Fruit fly (Drosophila melanogaster) whole organism, prepupa: ENCODE measurements around the gene CG13014.

Source experiments
- Blimp-1 ChIP-seq: fragments of 200-800 bp; sonication (Bioruptor generic); optimal IDR thresholded peaks from 3 replicates; lab custom pipeline; 2017; ENCODE audit warnings: missing biosample characterization, missing genetic modification characterization, mild to moderate bottlenecking, moderate library complexity, missing genetic modification reagents
- CG10631 ChIP-seq: fragments of 200-800 bp; sonication (Bioruptor generic); optimal IDR thresholded peaks from 2 replicates; lab custom pipeline; 2016; ENCODE audit warnings: missing biosample characterization, missing genetic modification characterization
- CG10669 ChIP-seq: fragments of 200-800 bp; sonication (Bioruptor generic); optimal IDR thresholded peaks from 3 replicates; lab custom pipeline; 2018; ENCODE audit warnings: missing biosample characterization, mild to moderate bottlenecking, missing genetic modification characterization, moderate library complexity
- CG11294 ChIP-seq: fragments of 200-800 bp; sonication (Bioruptor generic); IDR thresholded peaks from 2 replicates; pipeline ENCODE4 v1.3.6; 2022; ENCODE audit warnings: missing biosample characterization, missing genetic modification characterization
- CG11762 ChIP-seq: fragments of 200-800 bp; sonication (Bioruptor generic); optimal IDR thresholded peaks from 3 replicates; lab custom pipeline; 2016; ENCODE audit warnings: missing biosample characterization, missing genetic modification characterization; ENCODE audit not compliant: insufficient read depth
- CG15336 ChIP-seq: fragments of 200-800 bp; sonication (Bioruptor generic); IDR thresholded peaks from 2 replicates; pipeline ENCODE4 v1.3.6; 2022; ENCODE audit warnings: missing biosample characterization, missing genetic modification characterization
- CG16779 ChIP-seq: fragments of 200-800 bp; sonication (Bioruptor generic); optimal IDR thresholded peaks from 3 replicates; lab custom pipeline; 2017; ENCODE audit warnings: missing biosample characterization, mild to moderate bottlenecking, missing genetic modification characterization
- CG3032 ChIP-seq: fragments of 200-800 bp; optimal IDR thresholded peaks from 2 replicates; lab custom pipeline; 2019; ENCODE audit warnings: missing biosample characterization, mild to moderate bottlenecking, missing genetic modification characterization, moderate library complexity
- CG31627 ChIP-seq: fragments of 200-800 bp; sonication (Bioruptor generic); optimal IDR thresholded peaks from 3 replicates; lab custom pipeline; 2016; ENCODE audit warnings: missing biosample characterization, missing genetic modification characterization
- CG32006 ChIP-seq: fragments of 200-800 bp; sonication (Bioruptor generic); optimal IDR thresholded peaks from 3 replicates; lab custom pipeline; 2017; ENCODE audit warnings: missing biosample characterization, mild to moderate bottlenecking, missing genetic modification characterization
- CG34406 ChIP-seq: fragments of 200-800 bp; sonication (Bioruptor generic); optimal IDR thresholded peaks from 3 replicates; lab custom pipeline; 2016; ENCODE audit warnings: missing biosample characterization, missing genetic modification characterization
- CG3919 ChIP-seq: fragments of 200-800 bp; sonication (Bioruptor generic); optimal IDR thresholded peaks from 3 replicates; lab custom pipeline; 2016; ENCODE audit warnings: missing biosample characterization, missing genetic modification characterization
- CG4318 ChIP-seq: fragments of 200-800 bp; sonication (Bioruptor generic); optimal IDR thresholded peaks from 3 replicates; lab custom pipeline; 2017; ENCODE audit warnings: missing biosample characterization, mild to moderate bottlenecking, missing genetic modification characterization
- CG6276 ChIP-seq: fragments of 200-800 bp; sonication (Bioruptor generic); optimal IDR thresholded peaks from 2 replicates; lab custom pipeline; 2017; ENCODE audit warnings: missing biosample characterization, mild to moderate bottlenecking, missing genetic modification characterization
- CG6792 ChIP-seq: fragments of 200-800 bp; sonication (Bioruptor generic); optimal IDR thresholded peaks from 3 replicates; lab custom pipeline; 2016; ENCODE audit warnings: missing biosample characterization, missing genetic modification characterization
- CG6808 ChIP-seq: fragments of 200-800 bp; sonication (Bioruptor generic); optimal IDR thresholded peaks from 3 replicates; lab custom pipeline; 2017; ENCODE audit warnings: missing biosample characterization, missing genetic modification characterization, mild to moderate bottlenecking, moderate library complexity, missing genetic modification reagents
- CG6854 ChIP-seq: fragments of 200-800 bp; sonication (Bioruptor generic); optimal IDR thresholded peaks from 2 replicates; lab custom pipeline; 2017; ENCODE audit warnings: missing biosample characterization, mild to moderate bottlenecking, missing genetic modification characterization
- CG7368 ChIP-seq: fragments of 200-800 bp; sonication (Bioruptor generic); optimal IDR thresholded peaks from 3 replicates; lab custom pipeline; 2016; ENCODE audit warnings: missing biosample characterization, missing genetic modification characterization
- CG8119 ChIP-seq: fragments of 200-800 bp; sonication (Bioruptor generic); IDR thresholded peaks from 3 replicates; pipeline ENCODE4 v1.3.6; 2022; ENCODE audit warnings: missing biosample characterization, missing genetic modification characterization
- CG8632 ChIP-seq: fragments of 200-800 bp; sonication (Bioruptor generic); optimal IDR thresholded peaks from 3 replicates; lab custom pipeline; 2016; ENCODE audit warnings: missing biosample characterization, missing genetic modification characterization
- CG9139 ChIP-seq: fragments of 200-800 bp; sonication (Bioruptor generic); optimal IDR thresholded peaks from 3 replicates; lab custom pipeline; 2017; ENCODE audit warnings: missing biosample characterization, mild to moderate bottlenecking, missing genetic modification characterization
- Eip78C ChIP-seq: fragments of 200-800 bp; sonication (Bioruptor generic); peaks from one replicate; lab custom pipeline; 2016; ENCODE audit warnings: missing biosample characterization, missing genetic modification characterization
- Eip93F ChIP-seq: fragments of 200-800 bp; sonication (Bioruptor generic); optimal IDR thresholded peaks from 2 replicates; lab custom pipeline; 2016; ENCODE audit warnings: missing biosample characterization, mild to moderate bottlenecking, missing genetic modification characterization
- Ets21C ChIP-seq: fragments of 200-800 bp; sonication (Bioruptor generic); optimal IDR thresholded peaks from 3 replicates; lab custom pipeline; 2016; ENCODE audit warnings: missing biosample characterization, missing genetic modification characterization
- Gug ChIP-seq: fragments of 200-800 bp; sonication (Bioruptor generic); IDR thresholded peaks from 2 replicates; pipeline ENCODE4 v1.3.6; 2022; ENCODE audit warnings: missing biosample characterization, missing genetic modification characterization
- Hr38 ChIP-seq: sonication (Bioruptor generic); optimal IDR thresholded peaks from 2 replicates; lab custom pipeline; 2016; ENCODE audit warnings: missing biosample characterization, missing genetic modification characterization
- Hr39 ChIP-seq: fragments of 200-800 bp; sonication (Bioruptor generic); optimal IDR thresholded peaks from 2 replicates; lab custom pipeline; 2016; ENCODE audit warnings: missing biosample characterization, missing genetic modification characterization
- Hr4 ChIP-seq: fragments of 200-800 bp; sonication (Bioruptor generic); optimal IDR thresholded peaks from 3 replicates; lab custom pipeline; 2016; ENCODE audit warnings: missing biosample characterization, missing genetic modification characterization
- Lpt ChIP-seq: fragments of 200-800 bp; sonication (Bioruptor generic); optimal IDR thresholded peaks from 3 replicates; lab custom pipeline; 2016; ENCODE audit warnings: missing biosample characterization, missing genetic modification characterization
- Met ChIP-seq: fragments of 200-800 bp; sonication (Bioruptor generic); optimal IDR thresholded peaks from 3 replicates; lab custom pipeline; 2016; ENCODE audit warnings: missing biosample characterization, missing genetic modification characterization
- Sox14 ChIP-seq: fragments of 200-800 bp; sonication (Bioruptor generic); optimal IDR thresholded peaks from 3 replicates; lab custom pipeline; 2016; ENCODE audit warnings: missing biosample characterization, missing genetic modification characterization
- Sox15 ChIP-seq: fragments of 200-800 bp; sonication (Bioruptor generic); optimal IDR thresholded peaks from 3 replicates; lab custom pipeline; 2016; ENCODE audit warnings: missing biosample characterization, missing genetic modification characterization
- achi ChIP-seq: fragments of 200-800 bp; sonication (Bioruptor generic); optimal IDR thresholded peaks from 3 replicates; lab custom pipeline; 2016; ENCODE audit warnings: missing biosample characterization, missing genetic modification characterization
- acj6 ChIP-seq: fragments of 200-800 bp; sonication (Bioruptor generic); optimal IDR thresholded peaks from 3 replicates; lab custom pipeline; 2016; ENCODE audit warnings: missing biosample characterization, missing genetic modification characterization
- cyc ChIP-seq: fragments of 200-800 bp; sonication (Bioruptor generic); optimal IDR thresholded peaks from 3 replicates; lab custom pipeline; 2016; ENCODE audit warnings: missing biosample characterization, missing genetic modification characterization
- dac ChIP-seq: fragments of 200-800 bp; sonication (Bioruptor generic); optimal IDR thresholded peaks from 2 replicates; lab custom pipeline; 2017; ENCODE audit warnings: missing biosample characterization, mild to moderate bottlenecking, missing genetic modification characterization
- dsx ChIP-seq: fragments of 200-800 bp; optimal IDR thresholded peaks from 3 replicates; lab custom pipeline; 2019; ENCODE audit warnings: missing biosample characterization, mild to moderate bottlenecking, missing genetic modification characterization, moderate library complexity; ENCODE audit not compliant: poor library complexity, severe bottlenecking
- eg ChIP-seq: fragments of 200-800 bp; sonication (Bioruptor generic); IDR thresholded peaks from 3 replicates; pipeline ENCODE4 v1.3.6; 2022; ENCODE audit warnings: missing biosample characterization, missing genetic modification characterization
- esn ChIP-seq: fragments of 200-800 bp; sonication (Bioruptor generic); optimal IDR thresholded peaks from 2 replicates; lab custom pipeline; 2016; ENCODE audit warnings: missing biosample characterization, mild to moderate bottlenecking, missing genetic modification characterization, moderate library complexity
- fd59A ChIP-seq: fragments of 200-800 bp; sonication (Bioruptor generic); optimal IDR thresholded peaks from 2 replicates; lab custom pipeline; 2017; ENCODE audit warnings: missing biosample characterization, mild to moderate bottlenecking, missing genetic modification characterization, missing genetic modification reagents
- fd85E ChIP-seq: fragments of 200-800 bp; sonication (Bioruptor generic); optimal IDR thresholded peaks from 3 replicates; lab custom pipeline; 2016; ENCODE audit warnings: missing biosample characterization, missing genetic modification characterization
- net ChIP-seq: fragments of 200-800 bp; sonication (Bioruptor generic); optimal IDR thresholded peaks from 3 replicates; lab custom pipeline; 2016; ENCODE audit warnings: missing biosample characterization, missing genetic modification characterization
- pdm3 ChIP-seq: fragments of 200-800 bp; sonication (Bioruptor generic); optimal IDR thresholded peaks from 3 replicates; lab custom pipeline; 2016; ENCODE audit warnings: missing biosample characterization, missing genetic modification characterization
- salr ChIP-seq, 2 experiments: fragments of 200-800 bp; sonication (Bioruptor generic); optimal IDR thresholded peaks; 3 replicates each; lab custom pipeline; 2016 to 2018; ENCODE audit warnings: missing biosample characterization in 2 of 2, missing genetic modification characterization in 2 of 2, mild to moderate bottlenecking in 1 of 2
- spab ChIP-seq: fragments of 200-800 bp; sonication (Bioruptor generic); optimal IDR thresholded peaks from 2 replicates; lab custom pipeline; 2017; ENCODE audit warnings: missing biosample characterization, mild to moderate bottlenecking, missing genetic modification characterization, missing genetic modification reagents
- ss ChIP-seq, 2 experiments: fragments of 200-800 bp; sonication (Bioruptor generic); optimal IDR thresholded peaks; 2 replicates in 1 of 2; 3 replicates in 1 of 2; lab custom pipeline; 2017 to 2018; ENCODE audit warnings: mild to moderate bottlenecking in 2 of 2, missing biosample characterization in 2 of 2, missing genetic modification characterization in 2 of 2, moderate library complexity in 1 of 2
- svp ChIP-seq: fragments of 200-800 bp; sonication (Bioruptor generic); peaks from one replicate; lab custom pipeline; 2016; ENCODE audit warnings: missing biosample characterization, missing genetic modification characterization
- topi ChIP-seq: fragments of 200-800 bp; sonication (Bioruptor generic); optimal IDR thresholded peaks from 3 replicates; lab custom pipeline; 2016; ENCODE audit warnings: missing biosample characterization, missing genetic modification characterization
- vri ChIP-seq: fragments of 200-800 bp; sonication (Bioruptor generic); optimal IDR thresholded peaks from 3 replicates; lab custom pipeline; 2016; ENCODE audit warnings: missing biosample characterization, mild to moderate bottlenecking, missing genetic modification characterization

CG13014 gene

dm6 chrX:16583730-16584129 is 3.9 kb upstream of the CG13014 start:
- TF ChIP-seq eg (GFP tag; lab: Robert Waterston, UW) (peak; percentile 50; the same call in 1 of the 3 replicates), CG6276 (GFP tag; lab: Kevin White, UChicago) (peak; percentile 46), CG8119 (peak; percentile 63; the same call in 2 of the 3 replicates), Hr38 (GFP tag; lab: Kevin White, UChicago) (no peak), CG15336 (GFP tag; lab: Robert Waterston, UW) (peak; percentile 54; the same call in 1 of the 2 replicates), CG3919 (GFP tag; lab: Kevin White, UChicago) (no peak), Eip78C (GFP tag; lab: Kevin White, UChicago) (peak; percentile 13)

dm6 chrX:16585569-16585968 is 2.1 kb upstream of the CG13014 start:
- TF ChIP-seq Blimp-1 (GFP tag; lab: Kevin White, UChicago) (no peak), fd59A (GFP tag; lab: Kevin White, UChicago) (no peak), salr (GFP tag; optimal IDR thresholded peaks at IDR 0.05; lab: Kevin White, UChicago) (no peak), CG3032 (tag; lab: Kevin White, UChicago) (no peak), acj6 (GFP tag; lab: Kevin White, UChicago) (peak; percentile 18), achi (GFP tag; lab: Kevin White, UChicago) (peak; percentile 45), net (GFP tag; lab: Kevin White, UChicago) (no peak), Hr39 (GFP tag; lab: Kevin White, UChicago) (peak; percentile 3), dac (GFP tag; lab: Kevin White, UChicago) (no peak), Sox14 (GFP tag; lab: Kevin White, UChicago) (no peak), CG31627 (GFP tag; lab: Kevin White, UChicago) (no peak), cyc (GFP tag; lab: Kevin White, UChicago) (no peak), Hr4 (GFP tag; lab: Kevin White, UChicago) (peak; percentile 42), fd85E (GFP tag; lab: Kevin White, UChicago) (no peak), CG3919 (GFP tag; lab: Kevin White, UChicago) (peak; percentile 35), Sox15 (GFP tag; lab: Kevin White, UChicago) (no peak), eg (GFP tag; lab: Robert Waterston, UW) (0 out of 3 replicates have a peak, but pooled peaks have one; percentile 31), spab (GFP tag; lab: Kevin White, UChicago) (no peak), svp (GFP tag; lab: Kevin White, UChicago) (no peak), dsx (GFP tag; lab: Kevin White, UChicago) (no peak), CG32006 (peak; percentile 54), CG8632 (peak; percentile 20), CG10631 (peak; percentile 23), esn (peak; percentile 30), CG9139 (GFP tag; lab: Kevin White, UChicago) (no peak), Met (peak; percentile 42), Gug (GFP tag; lab: Robert Waterston, UW) (no peak), CG6276 (GFP tag; lab: Kevin White, UChicago) (no peak), CG15336 (GFP tag; lab: Robert Waterston, UW) (peak; percentile 69), CG4318 (no peak), CG6854 (GFP tag; lab: Kevin White, UChicago) (no peak), CG16779 (tag; lab: Kevin White, UChicago) (no peak), CG6792 (peak; percentile 18), Eip78C (GFP tag; lab: Kevin White, UChicago) (peak; percentile 67), vri (GFP tag; lab: Kevin White, UChicago) (no peak), Eip93F (GFP tag; lab: Kevin White, UChicago) (no peak), CG8119 (peak; percentile 61), topi (GFP tag; lab: Kevin White, UChicago) (peak; percentile 36), ss (GFP tag; optimal IDR thresholded peaks at IDR 0.05; lab: Kevin White, UChicago) (no peak), Lpt (GFP tag; lab: Kevin White, UChicago) (no peak), CG7368 (GFP tag; lab: Kevin White, UChicago) (no peak), CG11762 (no peak), Ets21C (GFP tag; lab: Kevin White, UChicago) (no peak), CG34406 (no peak), CG10669 (peak; percentile 19), CG6808 (GFP tag; lab: Kevin White, UChicago) (no peak), pdm3 (peak; percentile 39), CG11294 (no peak)
